Worm (Caenorhabditis elegans): ENCODE measurements around the gene lipl-7.

ce11 chrIV:10230971-10231370 lies 10.7 kb downstream of the lipl-7 start, which contains the start of gene F01G10.5:
- no peak for TF ChIP-seq ZK546.5 (tag; optimal IDR thresholded peaks at IDR 0.05)
- TF ChIP-seq elt-2 (tag; optimal IDR thresholded peaks at IDR 0.05) = no peak
